Fruit fly (Drosophila melanogaster): Measurements from ENCODE around the gene CG14147.

CG14147 gene

dm6 chr3L:10976478-10976877 is 4.0 kb downstream of the CG14147 start (continued):
- TF ChIP-seq net (GFP tag; optimal IDR thresholded peaks at IDR 0.05) (peak; percentile 77), CG6163 (GFP tag; IDR thresholded peaks at IDR 0.05) (peak; percentile 65), pdm3 (GFP tag; optimal IDR thresholded peaks at IDR 0.05) (peak; percentile 82), acj6 (GFP tag; optimal IDR thresholded peaks at IDR 0.05) (peak; percentile 91), CG16779 (tag; optimal IDR thresholded peaks at IDR 0.05) (peak; percentile 58), CG15336 (GFP tag; IDR thresholded peaks at IDR 0.05) (peak; percentile 29; the same call in 1 of the 2 replicates), cyc (GFP tag; optimal IDR thresholded peaks at IDR 0.05) (peak; percentile 86), CG32006 (GFP tag; optimal IDR thresholded peaks at IDR 0.05) (peak; percentile 86), Met (GFP tag; optimal IDR thresholded peaks at IDR 0.05) (peak; percentile 92), Lpt (GFP tag; optimal IDR thresholded peaks at IDR 0.05) (peak; percentile 65), Hr4 (GFP tag; optimal IDR thresholded peaks at IDR 0.05) (peak; percentile 71), CG6854 (GFP tag; optimal IDR thresholded peaks at IDR 0.05) (peak; percentile 52), CG4318 (GFP tag; optimal IDR thresholded peaks at IDR 0.05) (peak; percentile 61), ss (GFP tag; optimal IDR thresholded peaks at IDR 0.05) (peak; percentile 74 to 92), Sox15 (GFP tag; optimal IDR thresholded peaks at IDR 0.05) (peak; percentile 78)

- TF ChIP-seq Ets21C (GFP tag; optimal IDR thresholded peaks at IDR 0.05) (peak; percentile 48), OdsH (GFP tag; optimal IDR thresholded peaks at IDR 0.05) (peak; percentile 64), Gug (GFP tag; IDR thresholded peaks at IDR 0.05) (no peak), CG7368 (GFP tag; optimal IDR thresholded peaks at IDR 0.05) (peak; percentile 77), Eip93F (GFP tag; optimal IDR thresholded peaks at IDR 0.05) (peak; percentile 25), salr (GFP tag; optimal IDR thresholded peaks at IDR 0.05) (peak in 1 of 2 experiments; percentile 29), topi (GFP tag; optimal IDR thresholded peaks at IDR 0.05) (peak; percentile 82), ss (GFP tag; optimal IDR thresholded peaks at IDR 0.05) (peak; percentile 71 to 74), CG32006 (GFP tag; optimal IDR thresholded peaks at IDR 0.05) (peak; percentile 34), CG3032 (tag; optimal IDR thresholded peaks at IDR 0.05) (peak; percentile 82), CG16779 (tag; optimal IDR thresholded peaks at IDR 0.05) (peak; percentile 42), CG6808 (GFP tag; optimal IDR thresholded peaks at IDR 0.05) (peak; percentile 86), CG8319 (GFP tag; optimal IDR thresholded peaks at IDR 0.05) (peak; percentile 69), eg (GFP tag; IDR thresholded peaks at IDR 0.05) (no peak), Hr38 (GFP tag; optimal IDR thresholded peaks at IDR 0.05) (no peak), CG11762 (GFP tag; optimal IDR thresholded peaks at IDR 0.05; ENCODE audit: insufficient read depth) (peak; percentile 74), acj6 (GFP tag; optimal IDR thresholded peaks at IDR 0.05) (peak; percentile 68), pdm3 (GFP tag; optimal IDR thresholded peaks at IDR 0.05) (peak; percentile 72), cyc (GFP tag; optimal IDR thresholded peaks at IDR 0.05) (peak; percentile 82), CG6163 (GFP tag; IDR thresholded peaks at IDR 0.05) (peak; percentile 70; the same call in 2 of the 3 replicates), Sox15 (GFP tag; optimal IDR thresholded peaks at IDR 0.05) (peak; percentile 43), CG1621 (tag; optimal IDR thresholded peaks at IDR 0.05) (peak; percentile 70), Hr39 (GFP tag; optimal IDR thresholded peaks at IDR 0.05) (peak; percentile 75), Eip78C (GFP tag) (peak; percentile 94), CG9139 (GFP tag; optimal IDR thresholded peaks at IDR 0.05) (peak; percentile 46), Blimp-1 (GFP tag; optimal IDR thresholded peaks at IDR 0.05) (peak; percentile 56), dsx (GFP tag; optimal IDR thresholded peaks at IDR 0.05; ENCODE audit: poor library complexity, severe bottlenecking) (peak; percentile 68), vri (GFP tag; optimal IDR thresholded peaks at IDR 0.05) (peak; percentile 72), spab (GFP tag; optimal IDR thresholded peaks at IDR 0.05) (peak; percentile 79), Sox102F (GFP tag; optimal IDR thresholded peaks at IDR 0.05) (peak; percentile 83), CG3919 (GFP tag; optimal IDR thresholded peaks at IDR 0.05) (peak; percentile 81), CG15336 (GFP tag; IDR thresholded peaks at IDR 0.05) (peak; percentile 44; the same call in 1 of the 2 replicates), Sox14 (GFP tag; optimal IDR thresholded peaks at IDR 0.05) (peak; percentile 65), CG11902 (GFP tag; optimal IDR thresholded peaks at IDR 0.05) (peak; percentile 64), svp (GFP tag) (peak; percentile 90), CG6276 (GFP tag; optimal IDR thresholded peaks at IDR 0.05) (no peak), Met (GFP tag; optimal IDR thresholded peaks at IDR 0.05) (peak; percentile 86), CG6854 (GFP tag; optimal IDR thresholded peaks at IDR 0.05) (peak; percentile 78), dac (GFP tag; optimal IDR thresholded peaks at IDR 0.05) (no peak), Lpt (GFP tag; optimal IDR thresholded peaks at IDR 0.05) (peak; percentile 47), achi (GFP tag; optimal IDR thresholded peaks at IDR 0.05) (peak; percentile 66), fd59A (GFP tag; optimal IDR thresholded peaks at IDR 0.05) (peak; percentile 56), CG8119 (GFP tag; IDR thresholded peaks at IDR 0.05) (peak; percentile 28; the same call in 1 of the 3 replicates), fkh (GFP tag; optimal IDR thresholded peaks at IDR 0.05) (no peak)
Measured at dm6 chr3L:10977438-10977837, 5.0 kb downstream of the CG14147 start.

Measured in whole organism, prepupa.